Fruit fly (Drosophila melanogaster): ENCODE measurements around the gene CG33722.

Gene CG33722

DNA sequence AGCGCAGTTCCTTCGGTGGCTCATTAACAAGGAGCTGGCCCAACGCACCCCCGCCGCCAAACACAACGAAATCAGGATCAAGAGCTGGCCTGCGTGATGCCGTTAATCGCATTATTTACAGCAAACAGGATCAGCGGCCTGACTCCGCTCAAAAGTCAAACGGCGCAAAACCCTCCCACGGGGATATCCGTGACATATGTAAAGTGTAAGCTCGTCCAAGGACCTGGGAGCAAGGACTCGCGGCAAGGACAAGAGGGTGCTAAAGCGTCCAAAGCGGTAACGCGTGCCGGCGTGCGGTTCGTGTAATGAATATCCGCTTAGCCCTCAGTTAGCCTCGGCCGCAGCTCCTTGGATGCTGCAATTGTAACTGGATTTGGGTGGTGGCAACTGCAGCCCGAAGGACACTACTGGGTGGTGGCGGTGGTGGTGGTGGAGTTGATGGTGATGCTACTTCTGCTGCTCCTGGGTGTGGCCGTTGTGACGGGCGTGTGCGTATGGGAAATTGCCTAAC lies 18.3 kb upstream of the CG33722 start (continued):
- TF ChIP-seq shn (GFP tag; optimal IDR thresholded peaks at IDR 0.05) = no peak
- peak; percentile 11 for TF ChIP-seq CG8478 (optimal IDR thresholded peaks at IDR 0.05)
- TF ChIP-seq run (tag; optimal IDR thresholded peaks at IDR 0.05) = peak; percentile 28
- no peak for TF ChIP-seq CG17612 (GFP tag; IDR thresholded peaks at IDR 0.05)
- TF ChIP-seq B-H2 (GFP tag; optimal IDR thresholded peaks at IDR 0.05) = no peak
- TF ChIP-seq Awh (GFP tag; IDR thresholded peaks at IDR 0.05) = no peak

DNA sequence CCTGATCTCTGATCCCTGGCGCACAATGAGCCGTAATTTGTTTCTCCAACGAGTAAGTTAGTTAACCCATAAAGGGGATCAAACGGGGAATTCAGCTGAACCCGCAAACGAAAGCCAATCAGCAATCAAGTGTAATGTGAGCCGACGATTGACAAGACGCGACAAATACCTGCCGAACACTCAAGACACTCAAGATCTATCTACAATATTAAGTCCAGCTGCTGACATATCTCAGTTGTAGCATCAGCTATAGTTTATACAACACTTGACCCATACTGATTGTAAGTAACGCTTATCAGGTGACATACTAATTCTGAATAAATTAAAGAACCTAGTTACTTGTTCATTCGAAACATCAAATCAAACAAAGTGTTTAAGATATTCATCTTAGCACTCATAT lies 16.5 kb upstream of the CG33722 start:
- TF ChIP-seq grn (GFP tag; optimal IDR thresholded peaks at IDR 0.05) (peak; percentile 92), Deaf1 (tag; optimal IDR thresholded peaks at IDR 0.05) (no peak), cas (GFP tag; IDR thresholded peaks at IDR 0.05) (no peak)

DNA sequence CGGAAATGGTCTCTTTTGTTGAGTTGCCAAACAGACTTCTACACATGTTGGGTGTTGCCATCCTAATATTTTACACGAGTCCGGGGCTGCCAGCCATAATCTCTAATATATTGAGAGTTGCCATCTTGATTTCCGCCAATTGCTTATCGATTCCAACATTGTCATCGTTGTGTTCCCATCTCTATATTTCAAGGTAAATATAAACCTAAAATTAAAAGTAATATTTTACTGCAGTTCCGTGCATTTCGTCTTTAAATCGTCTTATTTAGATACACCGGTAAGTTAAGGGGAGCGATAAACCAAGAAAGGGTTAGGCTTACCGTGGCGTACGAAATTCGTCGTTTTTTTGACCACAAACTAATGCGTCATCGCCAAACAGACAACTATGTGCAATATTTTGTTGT lies 10.5 kb upstream of the CG33722 start, which contains the start of gene PolI:
PolI (plus strand) TSS at position 138 of the 404 bp plus-strand sequence.
- peak; percentile 95 for TF ChIP-seq ftz-f1 (GFP tag; optimal IDR thresholded peaks at IDR 0.05)
- TF ChIP-seq CG12104 (GFP tag; optimal IDR thresholded peaks at IDR 0.05) = no peak
- peak; percentile 41 for TF ChIP-seq luna (GFP tag; optimal IDR thresholded peaks at IDR 0.05)
- TF ChIP-seq oc (tag; optimal IDR thresholded peaks at IDR 0.05) = peak; percentile 7
- TF ChIP-seq CG2116 (GFP tag; optimal IDR thresholded peaks at IDR 0.05) = peak; percentile 83
- TF ChIP-seq CG15011 (GFP tag; optimal IDR thresholded peaks at IDR 0.05) = no peak
- TF ChIP-seq Hmx (GFP tag; optimal IDR thresholded peaks at IDR 0.05) = no peak
- peak; percentile 64 for TF ChIP-seq BEAF-32 (GFP tag; optimal IDR thresholded peaks at IDR 0.05)
- peak; percentile 61 for TF ChIP-seq E2f2 (GFP tag; IDR thresholded peaks at IDR 0.05)
- no peak for TF ChIP-seq Mrtf (GFP tag; IDR thresholded peaks at IDR 0.05)
- TF ChIP-seq CG18262 (tag; optimal IDR thresholded peaks at IDR 0.05) = no peak
- no peak for TF ChIP-seq CG1233 (GFP tag; optimal IDR thresholded peaks at IDR 0.05)
- peak; percentile 93 for TF ChIP-seq Sry-δ (GFP tag; optimal IDR thresholded peaks at IDR 0.05)
- TF ChIP-seq Camta (GFP tag; optimal IDR thresholded peaks at IDR 0.05) = peak; percentile 19
- peak; percentile 42 for TF ChIP-seq CG13424 (tag; optimal IDR thresholded peaks at IDR 0.05)
- peak; percentile 29 for TF ChIP-seq gfzf (GFP tag; optimal IDR thresholded peaks at IDR 0.05)
- no peak for TF ChIP-seq CG31224 (GFP tag; IDR thresholded peaks at IDR 0.05)
- peak; percentile 28; the same call in 1 of the 2 replicates for TF ChIP-seq sna (GFP tag; IDR thresholded peaks at IDR 0.05; ENCODE audit: partially characterized antibody)
- TF ChIP-seq CG12155 (GFP tag; optimal IDR thresholded peaks at IDR 0.05) = peak; percentile 39
- TF ChIP-seq Hmr (GFP tag; optimal IDR thresholded peaks at IDR 0.05) = peak; percentile 81
- peak; percentile 12 for TF ChIP-seq grau (tag; optimal IDR thresholded peaks at IDR 0.05)
- no peak for TF ChIP-seq sr (GFP tag; IDR thresholded peaks at IDR 0.05)
- TF ChIP-seq nmo (GFP tag; optimal IDR thresholded peaks at IDR 0.05) = peak; percentile 36
- TF ChIP-seq pum (GFP tag; optimal IDR thresholded peaks at IDR 0.05) = peak; percentile 9
- TF ChIP-seq Ets65A (GFP tag) = peak; percentile 95
- no peak for TF ChIP-seq CG14860 (GFP tag; IDR thresholded peaks at IDR 0.05; ENCODE audit: partially characterized antibody)
- TF ChIP-seq Antp (GFP tag; optimal IDR thresholded peaks at IDR 0.05) = peak; percentile 1
- peak; percentile 76 for TF ChIP-seq CG33213 (GFP tag; optimal IDR thresholded peaks at IDR 0.05)
- no peak for TF ChIP-seq gsb (GFP tag; IDR thresholded peaks at IDR 0.05)
- TF ChIP-seq onecut (GFP tag; IDR thresholded peaks at IDR 0.05) = no peak
- peak; percentile 28 for TF ChIP-seq jumu (GFP tag; optimal IDR thresholded peaks at IDR 0.05)
- TF ChIP-seq CG17361 (GFP tag; IDR thresholded peaks at IDR 0.05) = no peak
- no peak for TF ChIP-seq CG34224 (GFP tag; IDR thresholded peaks at IDR 0.05; ENCODE audit: partially characterized antibody)
- peak; percentile 60 for TF ChIP-seq CG15601 (tag; optimal IDR thresholded peaks at IDR 0.05)
- TF ChIP-seq CG3726 (GFP tag; IDR thresholded peaks at IDR 0.05) = no peak
- TF ChIP-seq Pdp1 (GFP tag; optimal IDR thresholded peaks at IDR 0.05) = peak in 1 of 2 experiments; percentile 14
- TF ChIP-seq CG10431 (GFP tag; optimal IDR thresholded peaks at IDR 0.05) = no peak
- no peak for TF ChIP-seq Deaf1 (tag; optimal IDR thresholded peaks at IDR 0.05)
- no peak for TF ChIP-seq CG17912 (GFP tag; optimal IDR thresholded peaks at IDR 0.05)
- TF ChIP-seq pan (optimal IDR thresholded peaks at IDR 0.05) = no peak
- TF ChIP-seq pan (GFP tag; optimal IDR thresholded peaks at IDR 0.05 in 1 of 2, IDR thresholded peaks at IDR 0.05 in 1 of 2) = no peak
